Worm (Caenorhabditis elegans) whole organism, L4 larva: ENCODE data around the gene zmp-4.
A peak's percentile ranks its signal among the peaks of the same experiment; 100 is the strongest.

Experiments used
- Y75B8A.6 ChIP-seq: fragments of 200-800 bp; sonication (Bioruptor generic); IDR thresholded peaks from 2 replicates; pipeline ENCODE4 v1.3.6; 2022; ENCODE audit warnings: missing genetic modification reagents, missing genetic modification characterization, missing compliant biosample characterization
- dpl-1 ChIP-seq: fragments of 150-350 bp; optimal IDR thresholded peaks from 2 replicates; lab custom pipeline; 2014; ENCODE audit warnings: missing biosample characterization, missing genetic modification reagents, missing genetic modification characterization
- egl-27 ChIP-seq: sonication (generic microtip); optimal IDR thresholded peaks from 3 replicates; lab custom pipeline; 2017; ENCODE audit warnings: missing biosample characterization, missing genetic modification reagents, missing genetic modification characterization
- fos-1 ChIP-seq: fragments of 150-350 bp; optimal IDR thresholded peaks from 2 replicates; lab custom pipeline; 2014; ENCODE audit warnings: missing biosample characterization, missing genetic modification characterization
- lsy-2 ChIP-seq, 2 experiments: fragments of 150-350 bp in 1 of 2; sonication (generic microtip) in 1 of 2; optimal IDR thresholded peaks; 2 replicates each; lab custom pipeline; 2014 to 2017; ENCODE audit warnings: missing biosample characterization in 2 of 2, missing genetic modification characterization in 2 of 2
- mxl-2 ChIP-seq: fragments of 200-800 bp; sonication (Bioruptor generic); conservative IDR thresholded peaks from 2 replicates; pipeline ENCODE4 v1.3.6; 2022; ENCODE audit warnings: missing genetic modification reagents, missing genetic modification characterization, missing compliant biosample characterization
- nhr-25 ChIP-seq: sonication (generic microtip); optimal IDR thresholded peaks from 2 replicates; lab custom pipeline; 2017; ENCODE audit warnings: missing genetic modification characterization, mild to moderate bottlenecking, missing compliant biosample characterization, antibody characterized with exemption, moderate library complexity, borderline replicate concordance; ENCODE audit not compliant: insufficient read depth
- php-3 ChIP-seq: fragments of 200-800 bp; sonication (Bioruptor generic); IDR thresholded peaks from 2 replicates; pipeline ENCODE4 v1.3.6; 2022; ENCODE audit warnings: missing genetic modification reagents, missing genetic modification characterization, missing compliant biosample characterization
- pqm-1 ChIP-seq: sonication (generic microtip); optimal IDR thresholded peaks from 2 replicates; lab custom pipeline; 2017; ENCODE audit warnings: missing biosample characterization, missing genetic modification characterization
- saeg-2 ChIP-seq: fragments of 200-800 bp; sonication (Bioruptor generic); IDR thresholded peaks from 2 replicates; pipeline ENCODE4 v1.3.6; 2022; ENCODE audit warnings: missing genetic modification reagents, missing genetic modification characterization, missing compliant biosample characterization
- skn-1 ChIP-seq: fragments of 150-350 bp; optimal IDR thresholded peaks from 2 replicates; lab custom pipeline; 2014; ENCODE audit warnings: missing biosample characterization, missing genetic modification characterization
- snpc-4 ChIP-seq: fragments of 150-350 bp; optimal IDR thresholded peaks from 2 replicates; lab custom pipeline; 2014; ENCODE audit warnings: missing biosample characterization, missing genetic modification characterization
- unc-39 ChIP-seq: sonication (generic microtip); optimal IDR thresholded peaks from 2 replicates; lab custom pipeline; 2017; ENCODE audit warnings: missing biosample characterization, missing genetic modification characterization
- unc-62 ChIP-seq, 3 experiments: fragments of 150-350 bp in 1 of 3; sonication (generic microtip); optimal IDR thresholded peaks in 2 of 3; peaks in 1 of 3; 1 replicate in 1 of 3; 2 replicates in 2 of 3; lab custom pipeline; 2014 to 2017; ENCODE audit warnings: missing biosample characterization in 3 of 3, missing genetic modification characterization in 3 of 3, missing genetic modification reagents in 3 of 3, missing genotype in 1 of 3

- TF ChIP-seq skn-1 (tag; lab: Kevin White, UChicago) (no peak), unc-39 (tag; lab: Kevin White, UChicago) (no peak), pqm-1 (tag; lab: Kevin White, UChicago) (no peak), lsy-2 (tag; optimal IDR thresholded peaks at IDR 0.05; lab: Kevin White, UChicago) (no peak), Y75B8A.6 (GFP tag; lab: Robert Waterston, UW) (no peak), dpl-1 (GFP tag; lab: Kevin White, UChicago) (no peak), mxl-2 (no peak), snpc-4 (tag; lab: Kevin White, UChicago) (no peak), egl-27 (tag; lab: Kevin White, UChicago) (no peak), nhr-25 (tag; lab: Kevin White, UChicago) (no peak), saeg-2 (GFP tag; lab: Robert Waterston, UW) (no peak), unc-62 (GFP tag; optimal IDR thresholded peaks at IDR 0.05 in 1 of 2; lab: Kevin White, UChicago) (peak in 1 of 2 experiments; percentile 10), unc-62 (tag; optimal IDR thresholded peaks at IDR 0.05; lab: Kevin White, UChicago) (no peak), fos-1 (tag; lab: Kevin White, UChicago) (no peak), php-3 (GFP tag; lab: Robert Waterston, UW) (no peak)
These were observed 50.0 kb downstream of the zmp-4 start, which contains the start of gene ZC412.3 for ce11 chrV:14871365-14871764.
